Worm (Caenorhabditis elegans) whole organism, mixed stage, embryonic: ENCODE measurements around the gene ZK512.8.

Experiments used
- M03D4.4 ChIP-seq: sonication (generic microtip); optimal IDR thresholded peaks from 2 replicates; lab custom pipeline; 2017; ENCODE audit warnings: mild to moderate bottlenecking, missing genetic modification characterization, missing compliant biosample characterization
- ceh-39 ChIP-seq: fragments of 150-350 bp; optimal IDR thresholded peaks from 2 replicates; lab custom pipeline; 2014; ENCODE audit warnings: missing biosample characterization, missing genetic modification characterization
- ceh-83 ChIP-seq: fragments of 200-800 bp; sonication (Bioruptor generic); optimal IDR thresholded peaks from 2 replicates; lab custom pipeline; 2018; ENCODE audit warnings: mild to moderate bottlenecking, missing genetic modification characterization, missing compliant biosample characterization
- ces-1 ChIP-seq: fragments of 150-350 bp; optimal IDR thresholded peaks from 2 replicates; lab custom pipeline; 2014; ENCODE audit warnings: missing biosample characterization, missing genetic modification reagents, missing genetic modification characterization
- cnd-1 ChIP-seq: fragments of 200-800 bp; sonication (Bioruptor generic); optimal IDR thresholded peaks from 2 replicates; lab custom pipeline; 2018; ENCODE audit warnings: mild to moderate bottlenecking, missing genetic modification characterization, missing compliant biosample characterization
- drap-1 ChIP-seq: fragments of 200-800 bp; sonication (Bioruptor generic); optimal IDR thresholded peaks from 3 replicates; lab custom pipeline; 2018; ENCODE audit warnings: mild to moderate bottlenecking, missing genetic modification characterization, missing compliant biosample characterization
- flh-1 ChIP-seq: fragments of 200-800 bp; sonication (Bioruptor generic); optimal IDR thresholded peaks from 2 replicates; lab custom pipeline; 2018; ENCODE audit warnings: mild to moderate bottlenecking, missing genetic modification characterization, moderate library complexity, missing compliant biosample characterization
- hlh-1 ChIP-seq: fragments of 150-350 bp; optimal IDR thresholded peaks from 2 replicates; lab custom pipeline; 2014; ENCODE audit warnings: missing biosample characterization, missing genetic modification reagents, missing genetic modification characterization
- lin-13 ChIP-seq: fragments of 150-350 bp; optimal IDR thresholded peaks from 2 replicates; lab custom pipeline; 2014; ENCODE audit warnings: missing biosample characterization, missing genetic modification characterization
- lin-32 ChIP-seq: fragments of 200-800 bp; sonication (Bioruptor generic); optimal IDR thresholded peaks from 2 replicates; lab custom pipeline; 2018; ENCODE audit warnings: mild to moderate bottlenecking, missing genetic modification characterization, missing compliant biosample characterization
- mab-5 ChIP-seq: fragments of 150-350 bp; optimal IDR thresholded peaks from 2 replicates; lab custom pipeline; 2014; ENCODE audit warnings: missing biosample characterization, missing genetic modification characterization
- mls-2 ChIP-seq: sonication (generic microtip); optimal IDR thresholded peaks from 2 replicates; lab custom pipeline; 2016; ENCODE audit warnings: mild to moderate bottlenecking, missing genetic modification characterization, moderate library complexity, missing compliant biosample characterization
- nhr-2 ChIP-seq: fragments of 150-350 bp; optimal IDR thresholded peaks from 2 replicates; lab custom pipeline; 2014; ENCODE audit warnings: missing biosample characterization, missing genetic modification characterization
- nhr-237 ChIP-seq: fragments of 150-350 bp; optimal IDR thresholded peaks from 2 replicates; lab custom pipeline; 2014; ENCODE audit warnings: missing biosample characterization, missing genetic modification characterization
- nhr-28 ChIP-seq: fragments of 150-350 bp; optimal IDR thresholded peaks from 2 replicates; lab custom pipeline; 2014; ENCODE audit warnings: missing biosample characterization, missing genetic modification characterization
- nhr-76 ChIP-seq: sonication (generic microtip); optimal IDR thresholded peaks from 2 replicates; lab custom pipeline; 2017; ENCODE audit warnings: missing biosample characterization, missing genetic modification characterization
- sem-2 ChIP-seq: fragments of 200-800 bp; sonication (Bioruptor generic); optimal IDR thresholded peaks from 2 replicates; lab custom pipeline; 2018; ENCODE audit warnings: mild to moderate bottlenecking, missing genetic modification characterization, missing compliant biosample characterization
- tbx-8 ChIP-seq: fragments of 200-800 bp; sonication (Bioruptor generic); optimal IDR thresholded peaks from 2 replicates; lab custom pipeline; 2018; ENCODE audit warnings: mild to moderate bottlenecking, missing genetic modification characterization, moderate library complexity, missing compliant biosample characterization
- unc-39 ChIP-seq: fragments of 150-350 bp; optimal IDR thresholded peaks from 2 replicates; lab custom pipeline; 2014; ENCODE audit warnings: missing biosample characterization, missing genetic modification characterization
- unc-62 ChIP-seq: fragments of 150-350 bp; optimal IDR thresholded peaks from 2 replicates; lab custom pipeline; 2014; ENCODE audit warnings: missing biosample characterization, missing genetic modification reagents, missing genetic modification characterization

Gene ZK512.8

DNA sequence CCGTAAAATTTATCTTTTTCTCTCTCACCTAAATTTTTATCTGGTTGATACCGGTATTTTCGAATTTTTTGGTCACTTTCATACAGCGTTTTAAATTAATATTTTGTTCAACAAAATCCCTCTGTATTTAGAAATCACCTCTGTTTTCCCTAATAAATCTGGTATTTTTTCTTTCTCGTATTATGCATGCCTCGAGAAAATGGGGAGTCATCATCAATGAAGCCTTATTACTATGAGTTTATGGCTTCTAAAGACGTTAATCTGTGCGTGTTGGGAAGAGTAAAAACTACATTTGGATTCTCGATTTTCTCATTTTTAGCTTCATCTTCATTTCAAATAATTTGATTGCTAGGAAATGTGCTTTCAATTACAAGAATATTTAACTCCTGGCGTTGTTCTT, 39.9 kb downstream of the ZK512.8 start, which contains the start of gene ZC84.7:
Gene ZC84.7 (plus strand): TSS at position 301 of the 400 bp plus-strand sequence.
- TF ChIP-seq drap-1 (GFP tag; lab: Kevin White, UChicago) (no peak), tbx-8 (GFP tag; lab: Kevin White, UChicago) (no peak), ces-1 (GFP tag; lab: Kevin White, UChicago) (no peak), flh-1 (GFP tag; lab: Kevin White, UChicago) (no peak), nhr-2 (tag; lab: Kevin White, UChicago) (no peak), cnd-1 (tag; lab: Kevin White, UChicago) (no peak), mab-5 (tag; lab: Kevin White, UChicago) (no peak), mls-2 (tag; lab: Kevin White, UChicago) (no peak), M03D4.4 (tag; lab: Kevin White, UChicago) (no peak), sem-2 (GFP tag; lab: Kevin White, UChicago) (no peak), nhr-237 (tag; lab: Kevin White, UChicago) (no peak), ceh-39 (tag; lab: Kevin White, UChicago) (no peak), nhr-28 (tag; lab: Kevin White, UChicago) (no peak), unc-39 (tag; lab: Kevin White, UChicago) (no peak), lin-13 (tag; lab: Kevin White, UChicago) (no peak)

ce11 chrIII:9191091-9191490, 45.2 kb downstream of the ZK512.8 start, which contains the start of gene cls-3:
TSS of gene cls-3 (minus strand) at chrIII:9191109.
- no peak for TF ChIP-seq lin-32 (GFP tag; lab: Kevin White, UChicago)
- TF ChIP-seq lin-13 (tag; lab: Kevin White, UChicago) = no peak
- TF ChIP-seq hlh-1 (tag; lab: Kevin White, UChicago) = peak; percentile 40
- TF ChIP-seq cnd-1 (tag; lab: Kevin White, UChicago) = peak; percentile 35
- TF ChIP-seq ces-1 (GFP tag; lab: Kevin White, UChicago) = peak; percentile 20
- TF ChIP-seq unc-39 (tag; lab: Kevin White, UChicago) = no peak
- no peak for TF ChIP-seq unc-62 (GFP tag; lab: Kevin White, UChicago)
- TF ChIP-seq nhr-76 (tag; lab: Kevin White, UChicago) = no peak
- peak; percentile 8 for TF ChIP-seq ceh-83 (GFP tag; lab: Kevin White, UChicago)
